Worm (Caenorhabditis elegans) whole organism, mixed stage, embryonic: Measurements from ENCODE around the gene srbc-84.

Experiments used
- ceh-43 ChIP-seq: fragments of 200-800 bp; sonication (Bioruptor generic); optimal IDR thresholded peaks from 2 replicates; lab custom pipeline; 2018; ENCODE audit warnings: mild to moderate bottlenecking, missing genetic modification characterization, moderate library complexity, missing compliant biosample characterization
- drap-1 ChIP-seq: fragments of 200-800 bp; sonication (Bioruptor generic); optimal IDR thresholded peaks from 3 replicates; lab custom pipeline; 2018; ENCODE audit warnings: mild to moderate bottlenecking, missing genetic modification characterization, missing compliant biosample characterization
- elt-1 ChIP-seq: sonication (generic microtip); optimal IDR thresholded peaks from 2 replicates; lab custom pipeline; 2017; ENCODE audit warnings: missing genetic modification characterization, mild to moderate bottlenecking, missing compliant biosample characterization, antibody characterized with exemption, moderate library complexity, borderline replicate concordance; ENCODE audit not compliant: insufficient read depth
- elt-3 ChIP-seq: fragments of 150-350 bp; optimal IDR thresholded peaks from 2 replicates; lab custom pipeline; 2014; ENCODE audit warnings: missing biosample characterization, missing genetic modification characterization
- mep-1 ChIP-seq: fragments of 150-350 bp; optimal IDR thresholded peaks from 2 replicates; lab custom pipeline; 2017; ENCODE audit warnings: missing biosample characterization, missing genetic modification reagents, missing genetic modification characterization, inconsistent platforms
- nhr-237 ChIP-seq: fragments of 150-350 bp; optimal IDR thresholded peaks from 2 replicates; lab custom pipeline; 2014; ENCODE audit warnings: missing biosample characterization, missing genetic modification characterization
- nhr-28 ChIP-seq: fragments of 150-350 bp; optimal IDR thresholded peaks from 2 replicates; lab custom pipeline; 2014; ENCODE audit warnings: missing biosample characterization, missing genetic modification characterization
- snpc-4 ChIP-seq: fragments of 150-350 bp; optimal IDR thresholded peaks from 2 replicates; lab custom pipeline; 2014; ENCODE audit warnings: missing biosample characterization, missing genetic modification characterization
- ztf-11 ChIP-seq: fragments of 150-350 bp; optimal IDR thresholded peaks from 2 replicates; lab custom pipeline; 2014; ENCODE audit warnings: missing biosample characterization, missing genetic modification characterization

- no peak for TF ChIP-seq nhr-28 (tag; lab: Kevin White, UChicago)
- no peak for TF ChIP-seq nhr-237 (tag; lab: Kevin White, UChicago)
- TF ChIP-seq ztf-11 (tag; lab: Kevin White, UChicago), result no peak
- no peak for TF ChIP-seq mep-1
- TF ChIP-seq snpc-4 (tag; lab: Kevin White, UChicago), result no peak
- TF ChIP-seq elt-1 (tag; lab: Kevin White, UChicago), result no peak
- no peak for TF ChIP-seq ceh-43 (GFP tag; lab: Kevin White, UChicago)
- no peak for TF ChIP-seq drap-1 (GFP tag; lab: Kevin White, UChicago)
- TF ChIP-seq elt-3 (tag; lab: Kevin White, UChicago), result no peak
These were observed 11.2 kb upstream of the srbc-84 start, which contains the start of gene F28G4.3 for ce11 chrV:16287619-16288018.
